Fruit fly (Drosophila melanogaster): ENCODE data around the gene Rpn12R.
A peak's percentile ranks its signal among the peaks of the same experiment; 100 is the strongest.

Gene Rpn12R

dm6 chr3L:15009681-15010080 lies 32.7 kb downstream of the Rpn12R start (continued):
- no peak for TF ChIP-seq CG6654 (GFP tag; optimal IDR thresholded peaks at IDR 0.05)
- TF ChIP-seq CG3995 (GFP tag; optimal IDR thresholded peaks at IDR 0.05) = no peak
- TF ChIP-seq Lpt (GFP tag; optimal IDR thresholded peaks at IDR 0.05) = no peak
- TF ChIP-seq ro (GFP tag; IDR thresholded peaks at IDR 0.05) = no peak
- no peak for TF ChIP-seq CG7987 (GFP tag; optimal IDR thresholded peaks at IDR 0.05)
- no peak for TF ChIP-seq CG17186 (GFP tag; optimal IDR thresholded peaks at IDR 0.05)
- TF ChIP-seq Drgx (GFP tag; IDR thresholded peaks at IDR 0.05) = peak; percentile 57; the same call in 1 of the 2 replicates
- peak in 1 of 2 experiments; percentile 49 for TF ChIP-seq Hr51 (GFP tag; optimal IDR thresholded peaks at IDR 0.05)
- TF ChIP-seq lbe (GFP tag; optimal IDR thresholded peaks at IDR 0.05) = no peak
- TF ChIP-seq Ets65A (GFP tag) = peak; percentile 82
- no peak for TF ChIP-seq bowl (GFP tag; IDR thresholded peaks at IDR 0.05)
- no peak for TF ChIP-seq gfzf (GFP tag; optimal IDR thresholded peaks at IDR 0.05)
- TF ChIP-seq gem (tag; optimal IDR thresholded peaks at IDR 0.05) = peak; percentile 37
- no peak for TF ChIP-seq Hr39 (optimal IDR thresholded peaks at IDR 0.05)
- no peak for TF ChIP-seq wek (GFP tag; optimal IDR thresholded peaks at IDR 0.05)
- peak; percentile 12 for TF ChIP-seq Oli (tag; optimal IDR thresholded peaks at IDR 0.05)
- no peak for TF ChIP-seq CG15011 (GFP tag; optimal IDR thresholded peaks at IDR 0.05)
- no peak for TF ChIP-seq CG4730 (GFP tag; IDR thresholded peaks at IDR 0.05)
- no peak for TF ChIP-seq NC2α (GFP tag; optimal IDR thresholded peaks at IDR 0.05)
- TF ChIP-seq lmd (GFP tag; IDR thresholded peaks at IDR 0.05) = peak; percentile 12; the same call in 1 of the 2 replicates
- TF ChIP-seq CG11723 (GFP tag; optimal IDR thresholded peaks at IDR 0.05) = no peak
- TF ChIP-seq Mrtf (GFP tag; IDR thresholded peaks at IDR 0.05) = no peak
- TF ChIP-seq crol (GFP tag; IDR thresholded peaks at IDR 0.05) = no peak
- no peak for TF ChIP-seq TFAM (GFP tag; optimal IDR thresholded peaks at IDR 0.05)
- 0 out of 2 replicates have a peak, but pooled peaks have one; percentile 18 for TF ChIP-seq sob (GFP tag; IDR thresholded peaks at IDR 0.05)
- TF ChIP-seq CG5245 (GFP tag; optimal IDR thresholded peaks at IDR 0.05) = no peak
- TF ChIP-seq ci (GFP tag; IDR thresholded peaks at IDR 0.05) = no peak
- peak; percentile 27 for TF ChIP-seq CG2678 (tag; optimal IDR thresholded peaks at IDR 0.05)
- TF ChIP-seq CG10565 (GFP tag; optimal IDR thresholded peaks at IDR 0.05) = no peak
- TF ChIP-seq CG6175 (GFP tag; IDR thresholded peaks at IDR 0.05) = no peak
- TF ChIP-seq sens (GFP tag) = peak; percentile 61
- peak; percentile 26 for TF ChIP-seq CG17359 (tag; optimal IDR thresholded peaks at IDR 0.05)
- peak; percentile 12 for TF ChIP-seq CG8388 (GFP tag; optimal IDR thresholded peaks at IDR 0.05)
- TF ChIP-seq CG42726 (GFP tag; IDR thresholded peaks at IDR 0.05; ENCODE audit: partially characterized antibody) = no peak
- TF ChIP-seq Trl (optimal IDR thresholded peaks at IDR 0.05) = no peak
- TF ChIP-seq Trl (GFP tag; optimal IDR thresholded peaks at IDR 0.05) = no peak
- TF ChIP-seq CG6765 (GFP tag; optimal IDR thresholded peaks at IDR 0.05) = no peak
- no peak for TF ChIP-seq CG7357 (GFP tag; IDR thresholded peaks at IDR 0.05)
- TF ChIP-seq CG3838 (GFP tag; optimal IDR thresholded peaks at IDR 0.05) = no peak
- peak; percentile 56 for TF ChIP-seq Sox102F (GFP tag; optimal IDR thresholded peaks at IDR 0.05)
- TF ChIP-seq Six4 (GFP tag; optimal IDR thresholded peaks at IDR 0.05) = no peak
- TF ChIP-seq psq (GFP tag; optimal IDR thresholded peaks at IDR 0.05) = no peak
- no peak for TF ChIP-seq CG18476 (GFP tag; optimal IDR thresholded peaks at IDR 0.05)
- TF ChIP-seq Abd-B (GFP tag; optimal IDR thresholded peaks at IDR 0.05) = no peak
- TF ChIP-seq CG2712 (tag; optimal IDR thresholded peaks at IDR 0.05) = peak; percentile 11
- TF ChIP-seq Spps (tag; optimal IDR thresholded peaks at IDR 0.05) = no peak
- no peak for TF ChIP-seq Doc3 (GFP tag; IDR thresholded peaks at IDR 0.05; ENCODE audit: partially characterized antibody)
- no peak for TF ChIP-seq CG2889 (GFP tag; IDR thresholded peaks at IDR 0.05)
- no peak for TF ChIP-seq Fer2 (tag; optimal IDR thresholded peaks at IDR 0.05)
- TF ChIP-seq CG17328 (GFP tag; IDR thresholded peaks at IDR 0.05) = no peak
- peak; percentile 38 for TF ChIP-seq CG11504 (tag; optimal IDR thresholded peaks at IDR 0.05)
- TF ChIP-seq run (tag; optimal IDR thresholded peaks at IDR 0.05) = no peak
- TF ChIP-seq BEAF-32 (GFP tag; optimal IDR thresholded peaks at IDR 0.05) = no peak
